Worm (Caenorhabditis elegans) whole organism, L4 larva: ENCODE data around the gene ule-5.

Experiments
- F37D6.2 ChIP-seq: sonication (generic microtip); optimal IDR thresholded peaks from 2 replicates; lab custom pipeline; 2016; ENCODE audit warnings: mild to moderate bottlenecking, missing genetic modification characterization, missing compliant biosample characterization
- ceh-82 ChIP-seq: sonication (generic microtip); optimal IDR thresholded peaks from 2 replicates; lab custom pipeline; 2017; ENCODE audit warnings: missing biosample characterization, missing genetic modification characterization
- daf-12 ChIP-seq: fragments of 150-350 bp; optimal IDR thresholded peaks from 2 replicates; lab custom pipeline; 2014; ENCODE audit warnings: missing biosample characterization, missing genetic modification reagents, missing genetic modification characterization
- dpl-1 ChIP-seq: fragments of 150-350 bp; optimal IDR thresholded peaks from 2 replicates; lab custom pipeline; 2014; ENCODE audit warnings: missing biosample characterization, missing genetic modification reagents, missing genetic modification characterization
- fos-1 ChIP-seq: fragments of 150-350 bp; optimal IDR thresholded peaks from 2 replicates; lab custom pipeline; 2014; ENCODE audit warnings: missing biosample characterization, missing genetic modification characterization
- hlh-30 ChIP-seq: sonication (generic microtip); optimal IDR thresholded peaks from 2 replicates; lab custom pipeline; 2017; ENCODE audit warnings: antibody characterized with exemption, mild to moderate bottlenecking, missing genetic modification characterization, missing compliant biosample characterization; ENCODE audit not compliant: insufficient read depth
- lir-3 ChIP-seq: sonication (generic microtip); optimal IDR thresholded peaks from 2 replicates; lab custom pipeline; 2016; ENCODE audit warnings: mild to moderate bottlenecking, missing genetic modification characterization, missing compliant biosample characterization
- mdl-1 ChIP-seq, 2 experiments: fragments of 150-350 bp in 1 of 2; sonication (generic microtip) in 1 of 2; optimal IDR thresholded peaks; 2 replicates each; lab custom pipeline; 2014 to 2017; ENCODE audit warnings: missing biosample characterization in 2 of 2, missing genetic modification characterization in 2 of 2
- nhr-237 ChIP-seq: sonication (generic microtip); optimal IDR thresholded peaks from 2 replicates; lab custom pipeline; 2017; ENCODE audit warnings: missing biosample characterization, missing genetic modification characterization
- nhr-25 ChIP-seq: sonication (generic microtip); optimal IDR thresholded peaks from 2 replicates; lab custom pipeline; 2017; ENCODE audit warnings: missing genetic modification characterization, mild to moderate bottlenecking, missing compliant biosample characterization, antibody characterized with exemption, moderate library complexity, borderline replicate concordance; ENCODE audit not compliant: insufficient read depth
- nhr-6 ChIP-seq: fragments of 150-350 bp; optimal IDR thresholded peaks from 2 replicates; lab custom pipeline; 2014; ENCODE audit warnings: missing biosample characterization, missing genetic modification characterization
- nhr-77 ChIP-seq: fragments of 150-350 bp; optimal IDR thresholded peaks from 2 replicates; lab custom pipeline; 2014; ENCODE audit warnings: missing biosample characterization, missing genetic modification characterization
- unc-62 ChIP-seq, 3 experiments: fragments of 150-350 bp in 1 of 3; sonication (generic microtip); optimal IDR thresholded peaks in 2 of 3; peaks in 1 of 3; 1 replicate in 1 of 3; 2 replicates in 2 of 3; lab custom pipeline; 2014 to 2017; ENCODE audit warnings: missing biosample characterization in 3 of 3, missing genetic modification characterization in 3 of 3, missing genetic modification reagents in 3 of 3, missing genotype in 1 of 3

DNA sequence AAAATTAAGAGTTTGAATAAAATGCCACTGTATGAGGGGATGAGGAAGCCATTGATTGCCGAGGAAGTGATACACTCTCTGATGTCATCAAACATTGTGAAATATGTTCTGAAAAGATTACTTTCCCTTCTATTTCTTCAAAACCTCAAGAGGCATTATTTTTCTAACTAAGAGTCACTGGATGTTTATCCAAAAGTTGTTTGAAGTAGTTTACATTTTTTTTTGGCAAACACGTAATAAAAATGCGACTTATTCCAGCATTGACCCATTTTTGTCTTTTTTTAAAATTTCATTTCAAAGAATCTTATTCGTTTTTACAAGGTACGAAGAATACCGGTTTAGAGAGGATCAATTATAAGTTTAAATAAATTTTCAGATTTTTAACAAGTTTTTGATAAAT lies 24.3 kb downstream of the ule-5 start, which contains the start of gene Y62H9A.11:
- no peak for TF ChIP-seq daf-12 (tag; lab: Kevin White, UChicago)
- no peak for TF ChIP-seq nhr-6
- no peak for TF ChIP-seq nhr-77 (tag; lab: Kevin White, UChicago)
- no peak for TF ChIP-seq nhr-25
- TF ChIP-seq F37D6.2, result no peak
- TF ChIP-seq ceh-82 (tag; lab: Kevin White, UChicago), result no peak
- TF ChIP-seq lir-3, result no peak
- TF ChIP-seq nhr-237 (tag; lab: Kevin White, UChicago), result no peak
- no peak for TF ChIP-seq fos-1 (tag; lab: Kevin White, UChicago)
- TF ChIP-seq dpl-1 (GFP tag; lab: Kevin White, UChicago), result no peak
- no peak for TF ChIP-seq hlh-30 (tag; lab: Kevin White, UChicago)
- no peak for TF ChIP-seq unc-62 (GFP tag; optimal IDR thresholded peaks at IDR 0.05 in 1 of 2; lab: Kevin White, UChicago)
- TF ChIP-seq unc-62 (tag; optimal IDR thresholded peaks at IDR 0.05; lab: Kevin White, UChicago), result no peak
- no peak for TF ChIP-seq mdl-1 (tag; optimal IDR thresholded peaks at IDR 0.05; lab: Kevin White, UChicago)
